Worm (Caenorhabditis elegans) whole organism, L4/young adult: ENCODE measurements around the gene T24E12.3.
"Not testable (repeated sequence)": the region's sequence is repeated elsewhere in the genome, so short reads cannot be mapped to it uniquely, and the experiment has no call there.

Experiments
- W03F9.2 ChIP-seq: fragments of 150-350 bp; optimal IDR thresholded peaks from 2 replicates; lab custom pipeline; 2014; ENCODE audit warnings: missing biosample characterization, missing genetic modification characterization
- dao-5 ChIP-seq: sonication (generic microtip); optimal IDR thresholded peaks from 2 replicates; lab custom pipeline; 2016; ENCODE audit warnings: missing genotype, missing genetic modification characterization, moderate library complexity, missing compliant biosample characterization
- him-1 ChIP-seq: sonication (generic microtip); optimal IDR thresholded peaks from 2 replicates; lab custom pipeline; 2016; ENCODE audit warnings: missing genotype, missing genetic modification reagents, missing genetic modification characterization, missing compliant biosample characterization

The T24E12.3 gene

ce11 chrII:3759010-3759409 lies 16.8 kb upstream of the T24E12.3 start, which contains the start of gene T24E12.12:
TSS of gene T24E12.12 (plus strand) at chrII:3759290.
- TF ChIP-seq W03F9.2 = no peak
- no peak for TF ChIP-seq dao-5

- TF ChIP-seq him-1 (tag; lab: Kevin White, UChicago); dao-5; W03F9.2: not testable (repeated sequence)
These were observed 14.2 kb upstream of the T24E12.3 start, which contains the start of gene T24E12.6 for ce11 chrII:3761599-3761998. TSS of gene T24E12.6 (minus strand) at chrII:3761699.

DNA sequence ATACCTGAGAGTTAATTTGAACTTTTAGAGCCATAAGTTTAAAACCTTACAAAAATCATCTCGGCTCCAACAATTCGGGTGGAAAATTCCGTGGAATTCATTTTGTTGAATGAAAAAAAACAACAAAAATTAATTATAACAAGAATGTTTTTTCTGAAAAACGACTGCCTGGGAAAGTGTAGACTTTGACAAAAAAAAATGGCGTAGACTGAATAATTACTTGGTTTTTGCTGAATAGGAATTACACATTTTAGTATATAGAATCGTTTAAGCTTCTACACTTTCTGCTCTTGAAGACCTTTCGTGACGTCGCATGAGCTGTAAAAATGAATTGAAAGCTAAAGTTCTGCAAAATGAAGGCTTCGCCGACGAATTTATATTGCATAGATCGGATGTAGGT lies 11.3 kb upstream of the T24E12.3 start, which contains the start of gene srx-112:
Gene srx-112, minus strand, starts transcription at position 101 of the 400 bp plus-strand sequence.
- TF ChIP-seq him-1 (tag; lab: Kevin White, UChicago) (no peak), W03F9.2 (no peak)

DNA sequence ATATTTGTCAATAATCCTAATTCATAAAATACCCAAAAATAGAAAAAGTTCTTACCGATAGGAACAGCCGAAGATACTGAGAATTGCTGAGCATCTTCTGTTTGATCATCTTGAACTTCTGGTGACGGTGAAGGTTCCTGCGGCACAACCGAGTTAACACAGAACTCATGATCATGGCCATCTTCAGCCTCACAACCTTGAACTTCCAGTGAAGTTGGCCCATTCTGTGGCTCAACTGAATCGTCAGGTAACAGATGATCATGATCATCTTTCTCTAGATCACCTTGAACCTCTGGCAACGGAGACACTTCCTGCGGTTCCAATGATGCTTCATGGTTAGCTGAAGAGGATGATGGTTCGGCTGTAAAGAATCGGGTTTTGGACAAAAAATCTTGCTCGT lies 4.2 kb upstream of the T24E12.3 start:
- TF ChIP-seq W03F9.2 = no peak
- no peak for TF ChIP-seq him-1 (tag; lab: Kevin White, UChicago)
- TF ChIP-seq dao-5 = no peak

ce11 chrII:3773130-3773529 lies 2.7 kb upstream of the T24E12.3 start, which contains the start of gene T24E12.10:
TSS of gene T24E12.10 (minus strand) at chrII:3773230.
- TF ChIP-seq dao-5 (no peak), W03F9.2 (no peak), him-1 (tag; lab: Kevin White, UChicago) (no peak)

ce11 chrII:3777802-3778201 lies 2.0 kb downstream of the T24E12.3 start:
- no peak for TF ChIP-seq W03F9.2
- TF ChIP-seq dao-5 = no peak
- no peak for TF ChIP-seq him-1 (tag; lab: Kevin White, UChicago)

DNA sequence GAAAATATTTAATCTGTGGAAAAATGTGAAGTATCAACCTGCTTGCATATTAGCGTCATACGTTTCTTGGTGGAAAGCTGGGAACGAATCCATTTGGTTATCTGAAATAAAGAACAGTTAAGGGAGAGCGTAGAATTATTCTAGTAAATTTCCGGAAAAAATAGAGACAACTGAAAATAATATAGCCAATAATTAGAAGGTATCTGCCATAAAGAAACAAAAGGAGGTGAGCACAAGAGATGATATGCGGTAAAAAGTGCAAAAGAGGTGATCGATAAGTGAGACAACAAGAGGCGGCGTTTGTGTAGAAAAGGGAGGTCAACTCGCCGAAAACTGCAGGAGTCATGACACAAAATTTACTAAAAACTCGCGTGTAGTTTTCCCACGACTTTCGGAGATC lies 3.6 kb downstream of the T24E12.3 start, which contains the start of gene T24E12.11:
Gene T24E12.11, minus strand, starts transcription at position 101 of the 400 bp plus-strand sequence.
- no peak for TF ChIP-seq W03F9.2
- TF ChIP-seq him-1 (tag; lab: Kevin White, UChicago) = no peak
- TF ChIP-seq dao-5 = no peak

ce11 chrII:3781238-3781637 lies 5.4 kb downstream of the T24E12.3 start:
- no peak for TF ChIP-seq him-1 (tag; lab: Kevin White, UChicago)
- TF ChIP-seq W03F9.2 = no peak
- TF ChIP-seq dao-5 = no peak

- TF ChIP-seq W03F9.2 = no peak
- TF ChIP-seq dao-5 = no peak
- no peak for TF ChIP-seq him-1 (tag; lab: Kevin White, UChicago)
These were observed 6.6 kb downstream of the T24E12.3 start, which contains the start of gene T24E12.2 for ce11 chrII:3782309-3783000. TSS of gene T24E12.2 (plus strand) at chrII:3782950.

DNA sequence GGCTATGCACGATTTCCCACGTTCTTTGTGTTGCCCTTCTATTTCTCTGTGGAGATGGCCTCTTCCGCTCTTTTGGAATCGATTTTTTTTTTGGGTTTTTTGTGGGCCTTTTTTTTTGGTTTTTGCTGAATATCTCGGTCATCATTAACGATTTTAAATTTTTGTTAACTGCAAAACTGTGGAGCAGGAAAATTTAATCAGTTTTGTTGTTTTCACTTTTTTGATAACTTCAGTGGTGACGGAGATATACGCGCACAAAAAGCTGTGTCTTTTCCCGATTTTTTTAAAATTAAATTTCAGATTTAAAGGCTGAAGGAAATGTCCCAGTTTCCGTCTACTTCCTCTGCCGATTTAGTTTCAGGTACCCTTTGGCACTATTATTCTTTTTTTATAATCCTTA lies 9.4 kb downstream of the T24E12.3 start, which contains the start of gene T24E12.1:
Gene T24E12.1, plus strand, starts transcription at position 301 of the 400 bp plus-strand sequence.
- TF ChIP-seq W03F9.2 = no peak
- TF ChIP-seq dao-5 = no peak
- no peak for TF ChIP-seq him-1 (tag; lab: Kevin White, UChicago)

ce11 chrII:3785756-3786155 lies 9.9 kb downstream of the T24E12.3 start:
- TF ChIP-seq W03F9.2 (no peak), him-1 (tag; lab: Kevin White, UChicago) (no peak), dao-5 (no peak)

ce11 chrII:3786538-3786937 lies 10.7 kb downstream of the T24E12.3 start:
- no peak for TF ChIP-seq W03F9.2

ce11 chrII:3787151-3787550 lies 11.3 kb downstream of the T24E12.3 start, which contains the start of gene T24E12.13:
TSS of gene T24E12.13 (plus strand) at chrII:3787451.
- no peak for TF ChIP-seq dao-5
- no peak for TF ChIP-seq him-1 (tag; lab: Kevin White, UChicago)
- no peak for TF ChIP-seq W03F9.2

ce11 chrII:3788356-3788962 lies 12.6 kb downstream of the T24E12.3 start:
- no peak for TF ChIP-seq him-1 (tag; lab: Kevin White, UChicago)
- TF ChIP-seq dao-5 = no peak

ce11 chrII:3793336-3793735 lies 17.5 kb downstream of the T24E12.3 start, which contains the start of gene fbxb-99:
TSS of gene fbxb-99 (minus strand) at chrII:3793436.
- TF ChIP-seq dao-5 = no peak
- TF ChIP-seq him-1 (tag; lab: Kevin White, UChicago) = no peak
- no peak for TF ChIP-seq W03F9.2
